Fruit fly (Drosophila melanogaster): Measurements from ENCODE around the gene da.

dm6 chr2L:10375464-10376236 lies 12.3 kb upstream of the da start, which contains the start of the genes CG33303 and dpr19:
- TF ChIP-seq CG8159 (tag; optimal IDR thresholded peaks at IDR 0.05) (peak; percentile 56), CG9948 (tag; optimal IDR thresholded peaks at IDR 0.05) (peak; percentile 44), CG13204 (GFP tag; optimal IDR thresholded peaks at IDR 0.05) (no peak), Pif1A (GFP tag; optimal IDR thresholded peaks at IDR 0.05) (no peak), CG10348 (GFP tag; IDR thresholded peaks at IDR 0.05) (no peak), CG12605 (GFP tag; IDR thresholded peaks at IDR 0.05) (no peak), CG32121 (GFP tag; IDR thresholded peaks at IDR 0.05) (peak; percentile 41)
